Fruit fly (Drosophila melanogaster): ENCODE measurements around the gene Usp32.

The Usp32 gene

DNA sequence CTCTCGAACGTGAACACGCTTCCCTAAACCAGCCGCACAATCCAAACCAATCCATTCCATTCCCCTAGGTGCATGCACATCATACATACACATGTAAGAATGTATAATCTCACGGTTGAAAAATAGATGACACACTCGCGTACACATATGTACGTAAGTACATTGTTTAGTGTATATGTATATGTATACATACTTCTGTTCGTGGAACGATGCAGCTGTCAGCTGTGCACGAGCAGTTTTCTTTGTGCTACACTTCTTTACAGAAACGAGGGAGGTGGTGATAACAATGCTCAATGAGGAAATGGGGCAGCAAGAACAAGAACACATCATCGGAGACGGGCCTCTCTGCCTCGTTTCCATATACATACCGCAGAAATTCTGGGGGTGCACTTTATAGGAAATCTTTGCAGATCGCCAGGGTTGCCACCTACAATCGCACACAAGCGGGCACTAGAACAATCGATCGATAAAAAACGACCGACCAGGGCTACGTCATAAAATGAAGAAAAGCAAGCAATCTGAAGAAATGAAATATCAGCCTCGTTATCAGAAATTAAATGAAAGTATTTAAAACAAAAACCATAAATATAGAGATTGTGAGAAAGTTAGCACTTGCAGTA, 28.5 kb downstream of the Usp32 start (continued):
- TF ChIP-seq gcm (GFP tag; optimal IDR thresholded peaks at IDR 0.05) (peak; percentile 10), CG12769 (tag; optimal IDR thresholded peaks at IDR 0.05) (peak; percentile 44), Med (GFP tag) (peak; percentile 21), CG15479 (GFP tag; optimal IDR thresholded peaks at IDR 0.05) (peak; percentile 90), amos (GFP tag; IDR thresholded peaks at IDR 0.05; ENCODE audit: partially characterized antibody) (0 out of 2 replicates have a peak, but pooled peaks have one; percentile 27), CG2116 (GFP tag; optimal IDR thresholded peaks at IDR 0.05) (peak; percentile 22), Dll (GFP tag; IDR thresholded peaks at IDR 0.05; ENCODE audit: partially characterized antibody) (0 out of 4 replicates have a peak, but pooled peaks have one; percentile 35), crp (GFP tag; optimal IDR thresholded peaks at IDR 0.05) (peak in 1 of 2 experiments; percentile 49), schlank (tag; optimal IDR thresholded peaks at IDR 0.05) (no peak), fd64A (GFP tag; optimal IDR thresholded peaks at IDR 0.05) (peak; percentile 53), sd (tag; optimal IDR thresholded peaks at IDR 0.05) (peak; percentile 68), HLH54F (GFP tag; optimal IDR thresholded peaks at IDR 0.05) (no peak), E2f2 (GFP tag; IDR thresholded peaks at IDR 0.05) (0 out of 2 replicates have a peak, but pooled peaks have one; percentile 6), bbx (GFP tag; IDR thresholded peaks at IDR 0.05; ENCODE audit: partially characterized antibody) (peak; percentile 61; the same call in 1 of the 2 replicates), gem (tag; optimal IDR thresholded peaks at IDR 0.05) (peak; percentile 13), CG5180 (GFP tag; optimal IDR thresholded peaks at IDR 0.05) (no peak), sna (GFP tag; IDR thresholded peaks at IDR 0.05; ENCODE audit: partially characterized antibody) (peak; percentile 33; the same call in 1 of the 2 replicates), zfh1 (GFP tag; IDR thresholded peaks at IDR 0.05) (0 out of 3 replicates have a peak, but pooled peaks have one; percentile 36), wek (GFP tag; optimal IDR thresholded peaks at IDR 0.05) (peak; percentile 30), pros (GFP tag; optimal IDR thresholded peaks at IDR 0.05) (peak; percentile 97), ac (GFP tag; optimal IDR thresholded peaks at IDR 0.05) (peak; percentile 36), Scr (GFP tag; IDR thresholded peaks at IDR 0.05; ENCODE audit: partially characterized antibody) (peak; percentile 30; the same call in 1 of the 2 replicates), Deaf1 (tag; optimal IDR thresholded peaks at IDR 0.05) (peak; percentile 57), pfk (GFP tag; optimal IDR thresholded peaks at IDR 0.05) (peak; percentile 44)

DNA sequence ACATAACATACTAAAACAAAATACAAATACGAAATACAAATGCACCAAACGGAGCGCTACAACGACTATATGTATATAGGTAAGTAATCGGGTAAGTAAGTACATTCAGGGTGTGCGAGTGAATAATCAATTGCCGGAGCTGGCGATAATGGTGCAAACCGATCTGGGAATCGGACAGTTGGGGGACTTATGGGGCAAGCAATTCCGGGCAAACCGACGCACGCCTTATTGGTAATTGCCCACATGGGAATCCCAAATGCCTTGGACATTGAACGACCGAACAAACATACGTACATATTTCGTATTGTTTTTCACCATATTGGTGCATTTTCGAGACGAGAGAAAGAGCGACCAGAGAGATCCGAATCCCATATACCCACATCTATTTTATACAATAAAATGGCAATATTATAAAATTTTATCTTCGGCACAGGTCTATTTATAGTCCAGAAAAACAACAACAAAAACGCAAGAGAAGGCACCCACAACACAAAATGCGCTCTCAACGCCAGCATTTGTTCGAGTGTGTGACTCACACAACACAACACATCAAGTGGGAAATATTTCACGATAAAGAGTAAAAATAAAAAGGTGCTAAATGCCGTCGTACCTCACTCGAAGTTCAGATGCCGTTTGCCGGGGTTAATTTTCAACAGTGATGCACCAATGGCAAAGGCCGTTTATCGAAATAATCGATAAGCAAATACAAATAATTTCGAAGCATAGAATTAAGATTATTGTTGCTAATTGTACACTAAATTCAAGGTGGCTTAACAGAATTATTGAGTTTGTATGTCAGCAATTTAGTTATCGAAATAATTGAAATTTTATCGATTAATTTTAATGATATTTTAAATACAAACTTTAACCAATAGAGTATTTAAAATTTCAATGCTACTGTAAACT, 29.5 kb downstream of the Usp32 start:
- TF ChIP-seq pho (GFP tag; optimal IDR thresholded peaks at IDR 0.05) (peak; percentile 2), sens (GFP tag) (peak; percentile 74), CG34224 (GFP tag; IDR thresholded peaks at IDR 0.05; ENCODE audit: partially characterized antibody) (peak; percentile 34; the same call in 2 of the 3 replicates), CG1603 (tag; optimal IDR thresholded peaks at IDR 0.05) (peak; percentile 22), CG2120 (GFP tag; optimal IDR thresholded peaks at IDR 0.05) (peak; percentile 25), BtbVII (GFP tag; optimal IDR thresholded peaks at IDR 0.05) (no peak), CG4282 (GFP tag; optimal IDR thresholded peaks at IDR 0.05) (no peak), CG2129 (GFP tag; IDR thresholded peaks at IDR 0.05; ENCODE audit: partially characterized antibody) (no peak), CG11695 (GFP tag; IDR thresholded peaks at IDR 0.05) (0 out of 3 replicates have a peak, but pooled peaks have one; percentile 27), cg (GFP tag; optimal IDR thresholded peaks at IDR 0.05) (peak; percentile 5), CG11696 (GFP tag; IDR thresholded peaks at IDR 0.05) (0 out of 2 replicates have a peak, but pooled peaks have one; percentile 15), Hr78 (GFP tag; optimal IDR thresholded peaks at IDR 0.05) (peak in 1 of 2 experiments; percentile 47), ftz-f1 (GFP tag; optimal IDR thresholded peaks at IDR 0.05) (no peak), CG9727 (GFP tag; optimal IDR thresholded peaks at IDR 0.05) (peak; percentile 7), Med (GFP tag) (peak; percentile 37), corto (GFP tag; optimal IDR thresholded peaks at IDR 0.05) (peak; percentile 7), CG2199 (GFP tag; IDR thresholded peaks at IDR 0.05) (peak; percentile 71; the same call in 2 of the 3 replicates), CG4360 (GFP tag; IDR thresholded peaks at IDR 0.05) (peak; percentile 58; the same call in 1 of the 2 replicates), Side (GFP tag; optimal IDR thresholded peaks at IDR 0.05) (no peak), chinmo (GFP tag; IDR thresholded peaks at IDR 0.05; ENCODE audit: partially characterized antibody) (0 out of 4 replicates have a peak, but pooled peaks have one; percentile 45), D19A (tag; optimal IDR thresholded peaks at IDR 0.05) (peak; percentile 14), ci (GFP tag; IDR thresholded peaks at IDR 0.05) (0 out of 3 replicates have a peak, but pooled peaks have one; percentile 24)

Data from whole organism, embryonic.